Worm (Caenorhabditis elegans) whole organism, L4/young adult: ENCODE measurements around the gene crn-3.

Experiments
- W03F9.2 ChIP-seq: fragments of 150-350 bp; optimal IDR thresholded peaks from 2 replicates; lab custom pipeline; 2014; ENCODE audit warnings: missing biosample characterization, missing genetic modification characterization
- dao-5 ChIP-seq: sonication (generic microtip); optimal IDR thresholded peaks from 2 replicates; lab custom pipeline; 2016; ENCODE audit warnings: missing genotype, missing genetic modification characterization, moderate library complexity, missing compliant biosample characterization

DNA sequence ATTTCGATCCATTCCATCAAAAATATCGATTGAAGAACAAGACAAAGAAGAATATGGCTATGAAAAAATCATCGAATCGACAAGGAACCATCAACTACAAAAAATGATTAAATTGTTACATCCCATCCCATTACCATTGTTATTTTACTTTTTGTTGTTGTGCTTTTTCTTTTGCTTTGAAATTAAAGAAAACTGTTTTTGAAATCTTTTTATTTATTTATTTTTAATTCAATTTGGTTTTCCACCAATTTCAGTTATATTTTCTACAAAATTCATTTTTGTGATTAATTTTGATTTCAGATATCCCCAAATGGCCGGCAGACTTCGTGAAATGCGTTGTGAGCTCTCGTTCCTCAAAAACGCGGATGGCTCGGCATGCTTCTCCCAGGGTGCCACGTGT, 4.6 kb downstream of the crn-3 start, which contains the start of gene crn-5:
- no peak for TF ChIP-seq dao-5 (tag; lab: Kevin White, UChicago)
- TF ChIP-seq W03F9.2 (tag; lab: Kevin White, UChicago) = no peak
